Worm (Caenorhabditis elegans) whole organism, L2 larva: ENCODE data around the gene F37C12.14.

ENCODE experiments used
- R02D3.7 ChIP-seq: fragments of 150-350 bp; optimal IDR thresholded peaks from 2 replicates; lab custom pipeline; 2014; ENCODE audit warnings: missing biosample characterization, missing genetic modification characterization
- ama-1 ChIP-seq: fragments of 150-350 bp; optimal IDR thresholded peaks from 2 replicates; lab custom pipeline; 2018; ENCODE audit warnings: inconsistent platforms
- elt-1 ChIP-seq: fragments of 150-350 bp; optimal IDR thresholded peaks from 2 replicates; lab custom pipeline; 2014; ENCODE audit warnings: missing biosample characterization, missing genetic modification characterization
- lin-11 ChIP-seq: fragments of 150-350 bp; sonication (generic microtip); optimal IDR thresholded peaks from 2 replicates; lab custom pipeline; 2014; ENCODE audit warnings: missing biosample characterization, missing genetic modification characterization, inconsistent platforms, mixed read lengths
- lsy-2 ChIP-seq, 2 experiments: fragments of 150-350 bp in 1 of 2; sonication (generic microtip) in 1 of 2; optimal IDR thresholded peaks; 2 replicates each; lab custom pipeline; 2014 to 2017; ENCODE audit warnings: missing biosample characterization in 2 of 2, missing genetic modification characterization in 2 of 2
- nhr-6 ChIP-seq: fragments of 150-350 bp; optimal IDR thresholded peaks from 2 replicates; lab custom pipeline; 2014; ENCODE audit warnings: missing biosample characterization, missing genetic modification characterization
- sma-3 ChIP-seq: sonication (generic microtip); optimal IDR thresholded peaks from 2 replicates; lab custom pipeline; 2016; ENCODE audit warnings: missing genetic modification reagents, missing genetic modification characterization, missing compliant biosample characterization
- ztf-11 ChIP-seq: sonication (generic microtip); optimal IDR thresholded peaks from 2 replicates; lab custom pipeline; 2017; ENCODE audit warnings: missing biosample characterization, missing genetic modification characterization

- TF ChIP-seq ztf-11 (no peak), lin-11 (tag; lab: Kevin White, UChicago) (no peak), ama-1 (lab: Kevin White, UChicago) (no peak), sma-3 (no peak), lsy-2 (tag; optimal IDR thresholded peaks at IDR 0.05; lab: Kevin White, UChicago) (no peak), elt-1 (tag; lab: Kevin White, UChicago) (no peak), R02D3.7 (tag; lab: Kevin White, UChicago) (no peak), nhr-6 (tag; lab: Kevin White, UChicago) (no peak)
These were observed 26.7 kb downstream of the F37C12.14 start, which contains the start of gene nuo-4 for ce11 chrIII:7158709-7159108.
